Worm (Caenorhabditis elegans) whole organism, early embryonic: ENCODE data around the gene C15H9.5.

Source experiments
- B0310.2 ChIP-seq: sonication (generic microtip); optimal IDR thresholded peaks from 2 replicates; lab custom pipeline; 2016; ENCODE audit warnings: mild to moderate bottlenecking, missing genetic modification characterization, missing compliant biosample characterization
- ama-1 ChIP-seq: fragments of 150-350 bp; optimal IDR thresholded peaks from 2 replicates; lab custom pipeline; 2014
- ets-7 ChIP-seq: sonication (generic microtip); optimal IDR thresholded peaks from 2 replicates; lab custom pipeline; 2016; ENCODE audit warnings: missing genotype, missing genetic modification characterization, missing compliant biosample characterization
- flt-1 ChIP-seq: fragments of 200-800 bp; sonication (Bioruptor generic); IDR thresholded peaks from 2 replicates; pipeline ENCODE4 v1.3.6; 2022; ENCODE audit warnings: missing genetic modification characterization, missing compliant biosample characterization
- hmbx-1 ChIP-seq: sonication (generic microtip); optimal IDR thresholded peaks from 2 replicates; lab custom pipeline; 2016; ENCODE audit warnings: mild to moderate bottlenecking, missing genetic modification characterization, missing compliant biosample characterization
- hnd-1 ChIP-seq: sonication (generic microtip); optimal IDR thresholded peaks from 2 replicates; lab custom pipeline; 2016; ENCODE audit warnings: missing genetic modification characterization, missing compliant biosample characterization
- pes-1 ChIP-seq: fragments of 200-800 bp; sonication (Bioruptor generic); IDR thresholded peaks from 2 replicates; pipeline ENCODE4 v1.3.6; 2022; ENCODE audit warnings: missing genetic modification reagents, missing genetic modification characterization, missing compliant biosample characterization
- scrt-1 ChIP-seq: fragments of 200-800 bp; sonication (Bioruptor generic); IDR thresholded peaks from 2 replicates; pipeline ENCODE4 v1.3.6; 2022; ENCODE audit warnings: missing genetic modification characterization, missing compliant biosample characterization
- tbx-11 ChIP-seq: fragments of 200-800 bp; sonication (Bioruptor generic); IDR thresholded peaks from 2 replicates; pipeline ENCODE4 v1.3.6; 2022; ENCODE audit warnings: missing genetic modification characterization, missing compliant biosample characterization
- tbx-37 ChIP-seq: fragments of 200-800 bp; sonication (Bioruptor generic); conservative IDR thresholded peaks from 2 replicates; pipeline ENCODE4 v1.3.6; 2022; ENCODE audit warnings: missing genetic modification reagents, missing genetic modification characterization, missing compliant biosample characterization

- TF ChIP-seq flt-1 (GFP tag; lab: Robert Waterston, UW) (peak; percentile 54), ama-1 (no peak), hnd-1 (tag; lab: Kevin White, UChicago) (no peak), tbx-11 (no peak), ets-7 (no peak), hmbx-1 (tag; lab: Kevin White, UChicago) (no peak), tbx-37 (GFP tag; lab: Robert Waterston, UW) (no peak), B0310.2 (no peak), pes-1 (0 out of 2 replicates have a peak, but pooled peaks have one; percentile 49), scrt-1 (GFP tag; lab: Robert Waterston, UW) (peak; percentile 70; the same call in 1 of the 2 replicates)
Measured at ce11 chrX:6097551-6097950, 4.5 kb downstream of the C15H9.5 start, which contains the start of gene C15H9.4.
